Worm (Caenorhabditis elegans): ENCODE data around the gene mdt-8.

The mdt-8 gene

ce11 chrII:11545299-11545951 lies 11.8 kb upstream of the mdt-8 start, which contains the start of gene dnj-13 (continued):
- TF ChIP-seq T23F11.4 (GFP tag; optimal IDR thresholded peaks at IDR 0.05) = no peak
- TF ChIP-seq hlh-13 (GFP tag; optimal IDR thresholded peaks at IDR 0.05) = no peak
- TF ChIP-seq fkh-6 (tag; optimal IDR thresholded peaks at IDR 0.05) = no peak
- TF ChIP-seq ahr-1 (tag; optimal IDR thresholded peaks at IDR 0.05) = no peak
- TF ChIP-seq odd-2 (tag; optimal IDR thresholded peaks at IDR 0.05) = no peak
- no peak for TF ChIP-seq ceh-24 (tag; optimal IDR thresholded peaks at IDR 0.05)
- no peak for TF ChIP-seq ceh-9 (tag; optimal IDR thresholded peaks at IDR 0.05)
- TF ChIP-seq elt-4 (tag; optimal IDR thresholded peaks at IDR 0.05) = no peak
- TF ChIP-seq ceh-31 (tag; optimal IDR thresholded peaks at IDR 0.05) = peak; percentile 66
- no peak for TF ChIP-seq pha-4 (tag; optimal IDR thresholded peaks at IDR 0.05)
- TF ChIP-seq ceh-48 (tag; optimal IDR thresholded peaks at IDR 0.05) = peak; percentile 31
- TF ChIP-seq sox-2 (GFP tag; IDR thresholded peaks at IDR 0.05) = no peak
- TF ChIP-seq pax-1 (tag; optimal IDR thresholded peaks at IDR 0.05) = peak; percentile 61
- TF ChIP-seq zip-5 (tag; optimal IDR thresholded peaks at IDR 0.05) = no peak
- TF ChIP-seq hlh-15 (tag; optimal IDR thresholded peaks at IDR 0.05) = no peak
- no peak for TF ChIP-seq ceh-6 (GFP tag; optimal IDR thresholded peaks at IDR 0.05)
- TF ChIP-seq ceh-22 (tag; optimal IDR thresholded peaks at IDR 0.05) = peak; percentile 3
- TF ChIP-seq ceh-2 (tag; optimal IDR thresholded peaks at IDR 0.05) = peak; percentile 49
- no peak for TF ChIP-seq lin-11 (tag; optimal IDR thresholded peaks at IDR 0.05)
- TF ChIP-seq syd-9 (tag; optimal IDR thresholded peaks at IDR 0.05) = peak; percentile 71
- TF ChIP-seq unc-3 (GFP tag; conservative IDR thresholded peaks at IDR 0.05) = no peak; the same call in 1 of the 2 replicates
- no peak for TF ChIP-seq unc-3 (tag; optimal IDR thresholded peaks at IDR 0.05)
- no peak for TF ChIP-seq npax-4 (tag; optimal IDR thresholded peaks at IDR 0.05)
- TF ChIP-seq ceh-18 (tag; optimal IDR thresholded peaks at IDR 0.05) = peak; percentile 85
- peak; percentile 52 for TF ChIP-seq pqm-1 (tag; optimal IDR thresholded peaks at IDR 0.05)
- peak; percentile 47 for TF ChIP-seq pros-1 (tag; optimal IDR thresholded peaks at IDR 0.05)
- TF ChIP-seq nhr-11 (tag; optimal IDR thresholded peaks at IDR 0.05) = no peak
- peak; percentile 4 for TF ChIP-seq ceh-14 (tag; optimal IDR thresholded peaks at IDR 0.05)
- no peak for TF ChIP-seq eyg-1 (tag; optimal IDR thresholded peaks at IDR 0.05)
- TF ChIP-seq ttx-3 (tag; optimal IDR thresholded peaks at IDR 0.05) = no peak
- no peak for TF ChIP-seq F13H6.1 (tag; optimal IDR thresholded peaks at IDR 0.05)
- TF ChIP-seq pha-2 (tag; optimal IDR thresholded peaks at IDR 0.05) = no peak
- TF ChIP-seq elt-2 (tag; optimal IDR thresholded peaks at IDR 0.05) = peak; percentile 73
- peak; percentile 83 for TF ChIP-seq hlh-30 (tag; optimal IDR thresholded peaks at IDR 0.05; ENCODE audit: insufficient read depth)
- peak; percentile 65 for TF ChIP-seq madf-2 (tag; optimal IDR thresholded peaks at IDR 0.05)
- peak; percentile 36 for TF ChIP-seq hlh-8 (tag; optimal IDR thresholded peaks at IDR 0.05)
- no peak for TF ChIP-seq K09A11.1 (tag; optimal IDR thresholded peaks at IDR 0.05; ENCODE audit: insufficient read depth)
- no peak for TF ChIP-seq pag-3 (tag; optimal IDR thresholded peaks at IDR 0.05; ENCODE audit: borderline replicate concordance)
- TF ChIP-seq C08G9.2 (tag; optimal IDR thresholded peaks at IDR 0.05) = peak; percentile 60
- no peak for TF ChIP-seq dmd-4 (tag; optimal IDR thresholded peaks at IDR 0.05; ENCODE audit: borderline replicate concordance)
- TF ChIP-seq pat-9 (tag; optimal IDR thresholded peaks at IDR 0.05) = no peak
- peak; percentile 93 for TF ChIP-seq ref-2 (tag; optimal IDR thresholded peaks at IDR 0.05)
- TF ChIP-seq dve-1 (tag; optimal IDR thresholded peaks at IDR 0.05) = peak; percentile 29
- TF ChIP-seq ceh-45 (GFP tag; IDR thresholded peaks at IDR 0.05) = no peak
- TF ChIP-seq unc-55 (GFP tag; optimal IDR thresholded peaks at IDR 0.05) = peak; percentile 82
- no peak for TF ChIP-seq C38D4.7 (GFP tag; optimal IDR thresholded peaks at IDR 0.05)
- no peak for TF ChIP-seq sox-4 (tag; optimal IDR thresholded peaks at IDR 0.05)
- peak; percentile 3 for TF ChIP-seq ztf-16 (tag; optimal IDR thresholded peaks at IDR 0.05)
- no peak for TF ChIP-seq Y22D7AL.16 (tag; optimal IDR thresholded peaks at IDR 0.05)

All from whole organism, late embryonic.